Worm (Caenorhabditis elegans): ENCODE data around the gene dpyd-1.

The dpyd-1 gene

ce11 chrX:5465631-5466030 lies 2.0 kb upstream of the dpyd-1 start:
- TF ChIP-seq ceh-43 (GFP tag; optimal IDR thresholded peaks at IDR 0.05) (no peak), nhr-2 (tag; optimal IDR thresholded peaks at IDR 0.05) (no peak), unc-39 (tag; optimal IDR thresholded peaks at IDR 0.05) (no peak), flh-1 (GFP tag; optimal IDR thresholded peaks at IDR 0.05) (no peak), lin-13 (tag; optimal IDR thresholded peaks at IDR 0.05) (no peak), blmp-1 (tag; optimal IDR thresholded peaks at IDR 0.05) (no peak), nhr-12 (tag; optimal IDR thresholded peaks at IDR 0.05) (no peak), ham-2 (GFP tag; optimal IDR thresholded peaks at IDR 0.05) (no peak), unc-120 (tag; optimal IDR thresholded peaks at IDR 0.05; ENCODE audit: poor library complexity, severe bottlenecking) (no peak), mab-5 (tag; optimal IDR thresholded peaks at IDR 0.05) (no peak), nhr-28 (tag; optimal IDR thresholded peaks at IDR 0.05) (no peak)

ce11 chrX:5466149-5466548 lies 1.5 kb upstream of the dpyd-1 start:
- TF ChIP-seq ham-2 (GFP tag; optimal IDR thresholded peaks at IDR 0.05), result no peak
- no peak for TF ChIP-seq unc-39 (tag; optimal IDR thresholded peaks at IDR 0.05)
- TF ChIP-seq mep-1 (tag; optimal IDR thresholded peaks at IDR 0.05), result no peak
- no peak for TF ChIP-seq ztf-11 (tag; optimal IDR thresholded peaks at IDR 0.05)
- no peak for TF ChIP-seq tbx-8 (GFP tag; optimal IDR thresholded peaks at IDR 0.05)
- TF ChIP-seq hlh-1 (tag; optimal IDR thresholded peaks at IDR 0.05), result no peak
- TF ChIP-seq nhr-2 (tag; optimal IDR thresholded peaks at IDR 0.05), result no peak
- TF ChIP-seq lin-13 (tag; optimal IDR thresholded peaks at IDR 0.05), result no peak
- no peak for TF ChIP-seq snpc-4 (tag; optimal IDR thresholded peaks at IDR 0.05)
- no peak for TF ChIP-seq mls-2 (tag; optimal IDR thresholded peaks at IDR 0.05)
- TF ChIP-seq lsy-2 (tag; optimal IDR thresholded peaks at IDR 0.05), result no peak

ce11 chrX:5467308-5467707 lies 362 bp upstream of the dpyd-1 start:
- TF ChIP-seq nhr-2 (tag; optimal IDR thresholded peaks at IDR 0.05) (no peak), flh-1 (GFP tag; optimal IDR thresholded peaks at IDR 0.05) (no peak), ceh-43 (GFP tag; optimal IDR thresholded peaks at IDR 0.05) (no peak), ceh-83 (GFP tag; optimal IDR thresholded peaks at IDR 0.05) (no peak), sptf-1 (tag; optimal IDR thresholded peaks at IDR 0.05) (no peak), zip-8 (tag; optimal IDR thresholded peaks at IDR 0.05) (no peak), ces-1 (GFP tag; optimal IDR thresholded peaks at IDR 0.05) (no peak), tbx-8 (GFP tag; optimal IDR thresholded peaks at IDR 0.05) (no peak), hlh-1 (tag; optimal IDR thresholded peaks at IDR 0.05) (no peak)

- TF ChIP-seq elt-1 (tag; optimal IDR thresholded peaks at IDR 0.05; ENCODE audit: borderline replicate concordance, insufficient read depth) (peak; percentile 40), lsy-2 (tag; optimal IDR thresholded peaks at IDR 0.05) (no peak), mep-1 (tag; optimal IDR thresholded peaks at IDR 0.05) (no peak)
Observed at ce11 chrX:5470111-5470745, 2.6 kb downstream of the dpyd-1 start.

- TF ChIP-seq tbx-8 (GFP tag; optimal IDR thresholded peaks at IDR 0.05) (peak; percentile 54), nhr-2 (tag; optimal IDR thresholded peaks at IDR 0.05) (peak; percentile 88), lsy-2 (tag; optimal IDR thresholded peaks at IDR 0.05) (no peak), sptf-1 (tag; optimal IDR thresholded peaks at IDR 0.05) (peak; percentile 74), bed-3 (GFP tag; optimal IDR thresholded peaks at IDR 0.05) (no peak), sem-2 (GFP tag; optimal IDR thresholded peaks at IDR 0.05) (no peak), ces-1 (GFP tag; optimal IDR thresholded peaks at IDR 0.05) (no peak), ceh-83 (GFP tag; optimal IDR thresholded peaks at IDR 0.05) (no peak), zip-8 (tag; optimal IDR thresholded peaks at IDR 0.05) (no peak), blmp-1 (tag; optimal IDR thresholded peaks at IDR 0.05) (no peak), nhr-12 (tag; optimal IDR thresholded peaks at IDR 0.05) (peak; percentile 17), nhr-28 (tag; optimal IDR thresholded peaks at IDR 0.05) (no peak), mep-1 (tag; optimal IDR thresholded peaks at IDR 0.05) (peak; percentile 24), unc-39 (tag; optimal IDR thresholded peaks at IDR 0.05) (peak; percentile 41), lin-13 (tag; optimal IDR thresholded peaks at IDR 0.05) (peak; percentile 84), drap-1 (GFP tag; optimal IDR thresholded peaks at IDR 0.05) (peak; percentile 69), nhr-237 (tag; optimal IDR thresholded peaks at IDR 0.05) (no peak), unc-120 (tag; optimal IDR thresholded peaks at IDR 0.05; ENCODE audit: poor library complexity, severe bottlenecking) (peak; percentile 41), ceh-43 (GFP tag; optimal IDR thresholded peaks at IDR 0.05) (no peak), mls-2 (tag; optimal IDR thresholded peaks at IDR 0.05) (peak; percentile 72), ham-2 (GFP tag; optimal IDR thresholded peaks at IDR 0.05) (peak; percentile 95), ceh-39 (tag; optimal IDR thresholded peaks at IDR 0.05) (no peak), elt-3 (tag; optimal IDR thresholded peaks at IDR 0.05) (no peak), ztf-11 (tag; optimal IDR thresholded peaks at IDR 0.05) (peak; percentile 54), mab-5 (tag; optimal IDR thresholded peaks at IDR 0.05) (no peak), M03D4.4 (tag; optimal IDR thresholded peaks at IDR 0.05) (peak; percentile 28), flh-1 (GFP tag; optimal IDR thresholded peaks at IDR 0.05) (no peak), cnd-1 (tag; optimal IDR thresholded peaks at IDR 0.05) (peak; percentile 38), lin-32 (GFP tag; optimal IDR thresholded peaks at IDR 0.05) (no peak), nhr-76 (tag; optimal IDR thresholded peaks at IDR 0.05) (no peak), hlh-1 (tag; optimal IDR thresholded peaks at IDR 0.05) (peak; percentile 86), snpc-4 (tag; optimal IDR thresholded peaks at IDR 0.05) (no peak), elt-1 (tag; optimal IDR thresholded peaks at IDR 0.05; ENCODE audit: borderline replicate concordance, insufficient read depth) (peak; percentile 63), pha-4 (tag; optimal IDR thresholded peaks at IDR 0.05) (peak; percentile 93), unc-62 (GFP tag; optimal IDR thresholded peaks at IDR 0.05) (peak; percentile 72)
Observed at ce11 chrX:5475164-5475576, 7.5 kb downstream of the dpyd-1 start.

All from whole organism, mixed stage, embryonic.